Fruit fly (Drosophila melanogaster) whole organism, pupa: ENCODE results near the gene P58IPK.

Experiments used
- CG10348 ChIP-seq: fragments of 200-800 bp; sonication (Bioruptor generic); IDR thresholded peaks from 2 replicates; pipeline ENCODE4 v1.3.6; 2022; ENCODE audit warnings: missing biosample characterization, missing genetic modification characterization
- CG13204 ChIP-seq: fragments of 200-800 bp; sonication (Bioruptor generic); optimal IDR thresholded peaks from 2 replicates; lab custom pipeline; 2018; ENCODE audit warnings: missing biosample characterization, mild to moderate bottlenecking, missing genetic modification characterization, moderate library complexity
- CG14655 ChIP-seq: fragments of 200-800 bp; sonication (Bioruptor generic); optimal IDR thresholded peaks from 3 replicates; lab custom pipeline; 2017; ENCODE audit warnings: mild to moderate bottlenecking, missing biosample characterization, missing genetic modification reagents, missing genetic modification characterization
- CG17806 ChIP-seq: fragments of 200-800 bp; sonication (Bioruptor generic); optimal IDR thresholded peaks from 2 replicates; lab custom pipeline; 2018; ENCODE audit warnings: missing biosample characterization, mild to moderate bottlenecking, missing genetic modification characterization, moderate library complexity
- CG32121 ChIP-seq: fragments of 200-800 bp; sonication (Bioruptor generic); IDR thresholded peaks from 2 replicates; pipeline ENCODE4 v1.3.6; 2022; ENCODE audit warnings: missing biosample characterization, missing genetic modification characterization
- CG4496 ChIP-seq: fragments of 200-800 bp; sonication (Bioruptor generic); IDR thresholded peaks from 3 replicates; pipeline ENCODE4 v1.3.6; 2022; ENCODE audit warnings: missing biosample characterization, missing genetic modification characterization
- CG9948 ChIP-seq: fragments of 200-800 bp; sonication (Bioruptor generic); optimal IDR thresholded peaks from 2 replicates; lab custom pipeline; 2018; ENCODE audit warnings: missing biosample characterization, mild to moderate bottlenecking, missing genetic modification characterization, moderate library complexity
- D1 ChIP-seq: fragments of 200-800 bp; sonication (Bioruptor generic); optimal IDR thresholded peaks from 2 replicates; lab custom pipeline; 2018; ENCODE audit warnings: missing biosample characterization, mild to moderate bottlenecking, missing genetic modification characterization, moderate library complexity
- EcR ChIP-seq: fragments of 200-800 bp; sonication (Bioruptor generic); optimal IDR thresholded peaks from 3 replicates; lab custom pipeline; 2019; ENCODE audit warnings: missing biosample characterization, missing genetic modification characterization, mild to moderate bottlenecking, moderate library complexity, missing genetic modification reagents
- Snoo ChIP-seq: fragments of 200-800 bp; sonication (Bioruptor generic); optimal IDR thresholded peaks from 3 replicates; lab custom pipeline; 2017; ENCODE audit warnings: missing biosample characterization, mild to moderate bottlenecking, missing genetic modification characterization, inconsistent platforms

DNA sequence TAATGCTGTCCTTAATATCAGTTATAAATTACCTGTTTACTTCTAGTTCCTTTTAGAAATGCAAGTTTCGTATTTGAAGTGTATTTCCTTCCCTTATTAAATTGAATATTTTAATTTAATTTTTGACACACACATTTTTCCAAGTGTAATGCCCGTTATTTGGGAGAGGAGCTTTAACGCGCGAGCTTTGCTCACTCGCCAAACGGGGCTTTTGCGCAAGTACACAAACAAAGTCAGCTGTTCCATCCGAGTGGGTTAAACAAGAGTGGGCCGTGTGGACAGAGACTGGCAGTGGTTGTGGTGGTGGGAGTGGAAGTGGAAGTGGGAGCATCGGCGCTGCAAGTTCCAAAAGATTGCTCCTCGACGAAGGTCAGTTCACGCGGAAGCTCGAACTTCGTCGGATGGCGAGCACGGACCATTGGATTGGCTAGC is 5.6 kb upstream of the P58IPK start, which contains the start of gene CG8301:
- no peak for TF ChIP-seq CG9948 (tag; lab: Kevin White, UChicago)
- no peak for TF ChIP-seq CG13204 (GFP tag; lab: Kevin White, UChicago)
- no peak for TF ChIP-seq CG14655 (GFP tag; lab: Kevin White, UChicago)
- peak; percentile 26 for TF ChIP-seq CG17806
- TF ChIP-seq CG32121 = peak; percentile 55; the same call in 1 of the 2 replicates
- TF ChIP-seq Snoo = peak; percentile 8
- TF ChIP-seq EcR (GFP tag; lab: Kevin White, UChicago) = no peak
- TF ChIP-seq CG4496 = peak; percentile 24; the same call in 1 of the 3 replicates
- TF ChIP-seq D1 (tag; lab: Kevin White, UChicago) = no peak
- TF ChIP-seq CG10348 = no peak
